Fruit fly (Drosophila melanogaster) whole organism, adult: ENCODE results near the gene Npc2c.

Experiments
- CG11617 ChIP-seq: fragments of 200-800 bp; sonication (Bioruptor generic); optimal IDR thresholded peaks from 2 replicates; lab custom pipeline; 2017; ENCODE audit warnings: mild to moderate bottlenecking, missing biosample characterization, missing genetic modification reagents, missing genetic modification characterization
- CG12768 ChIP-seq: fragments of 200-800 bp; sonication (Bioruptor generic); optimal IDR thresholded peaks from 2 replicates; lab custom pipeline; 2017; ENCODE audit warnings: missing biosample characterization, missing genetic modification characterization, mild to moderate bottlenecking, moderate library complexity, missing genetic modification reagents
- CG14711 ChIP-seq: fragments of 200-800 bp; sonication (Bioruptor generic); optimal IDR thresholded peaks from 2 replicates; lab custom pipeline; 2018; ENCODE audit warnings: missing biosample characterization, mild to moderate bottlenecking, missing genetic modification characterization, moderate library complexity
- CG1620 ChIP-seq: fragments of 200-800 bp; sonication (Bioruptor generic); optimal IDR thresholded peaks from 2 replicates; lab custom pipeline; 2016; ENCODE audit warnings: missing biosample characterization, missing genetic modification characterization
- CG33017 ChIP-seq: fragments of 200-800 bp; sonication (Bioruptor generic); optimal IDR thresholded peaks from 2 replicates; lab custom pipeline; 2018; ENCODE audit warnings: missing biosample characterization, mild to moderate bottlenecking, missing genetic modification characterization, moderate library complexity
- CG5204 ChIP-seq: fragments of 200-800 bp; sonication (Bioruptor generic); optimal IDR thresholded peaks from 2 replicates; lab custom pipeline; 2016; ENCODE audit warnings: missing biosample characterization, missing genetic modification characterization
- CG7045 ChIP-seq: fragments of 200-800 bp; sonication (Bioruptor generic); optimal IDR thresholded peaks from 2 replicates; lab custom pipeline; 2017; ENCODE audit warnings: missing biosample characterization, mild to moderate bottlenecking, missing genetic modification characterization
- CG7101 ChIP-seq: fragments of 200-800 bp; sonication (Bioruptor generic); optimal IDR thresholded peaks from 2 replicates; lab custom pipeline; 2018; ENCODE audit warnings: missing biosample characterization, mild to moderate bottlenecking, missing genetic modification characterization, moderate library complexity
- Clk ChIP-seq: fragments of 200-800 bp; sonication (Bioruptor generic); optimal IDR thresholded peaks from 2 replicates; lab custom pipeline; 2017; ENCODE audit warnings: missing biosample characterization, missing genetic modification characterization
- Crg-1 ChIP-seq: fragments of 200-800 bp; sonication (Bioruptor generic); optimal IDR thresholded peaks from 2 replicates; lab custom pipeline; 2016; ENCODE audit warnings: missing biosample characterization, missing genetic modification characterization
- Hr96 ChIP-seq: fragments of 200-800 bp; sonication (Bioruptor generic); optimal IDR thresholded peaks from 2 replicates; lab custom pipeline; 2016; ENCODE audit warnings: missing biosample characterization, missing genetic modification characterization
- Mnt ChIP-seq: fragments of 200-800 bp; sonication (Bioruptor generic); optimal IDR thresholded peaks from 2 replicates; lab custom pipeline; 2016; ENCODE audit warnings: missing biosample characterization, mild to moderate bottlenecking, missing genetic modification characterization
- bab1 ChIP-seq: fragments of 200-800 bp; sonication (Bioruptor generic); optimal IDR thresholded peaks from 3 replicates; lab custom pipeline; 2019; ENCODE audit warnings: missing biosample characterization, mild to moderate bottlenecking, missing genetic modification characterization, moderate library complexity
- cic ChIP-seq: fragments of 200-800 bp; sonication (Bioruptor generic); optimal IDR thresholded peaks from 2 replicates; lab custom pipeline; 2017; ENCODE audit warnings: missing biosample characterization, mild to moderate bottlenecking, missing genetic modification characterization, moderate library complexity
- cnc ChIP-seq, 2 experiments: fragments of >200 bp; optimal IDR thresholded peaks; 2 replicates each; lab custom pipeline; 2017
- kay ChIP-seq: fragments of 200-800 bp; sonication (Bioruptor generic); peaks from one replicate; lab custom pipeline; 2016; ENCODE audit warnings: missing biosample characterization, missing genetic modification characterization, borderline replicate concordance
- ovo ChIP-seq: fragments of 200-800 bp; sonication (Bioruptor generic); optimal IDR thresholded peaks from 2 replicates; lab custom pipeline; 2016; ENCODE audit warnings: missing biosample characterization, missing genetic modification characterization
- pad ChIP-seq: fragments of 200-800 bp; sonication (Bioruptor generic); optimal IDR thresholded peaks from 3 replicates; lab custom pipeline; 2017; ENCODE audit warnings: missing biosample characterization, missing genetic modification characterization, mild to moderate bottlenecking, moderate library complexity, missing genetic modification reagents
- tj ChIP-seq: fragments of 200-800 bp; sonication (Bioruptor generic); optimal IDR thresholded peaks from 3 replicates; lab custom pipeline; 2017; ENCODE audit warnings: missing biosample characterization, mild to moderate bottlenecking, missing genetic modification characterization, moderate library complexity
- toe ChIP-seq: fragments of 200-800 bp; sonication (Bioruptor generic); optimal IDR thresholded peaks from 2 replicates; lab custom pipeline; 2016; ENCODE audit warnings: missing biosample characterization, missing genetic modification characterization

The Npc2c gene

DNA sequence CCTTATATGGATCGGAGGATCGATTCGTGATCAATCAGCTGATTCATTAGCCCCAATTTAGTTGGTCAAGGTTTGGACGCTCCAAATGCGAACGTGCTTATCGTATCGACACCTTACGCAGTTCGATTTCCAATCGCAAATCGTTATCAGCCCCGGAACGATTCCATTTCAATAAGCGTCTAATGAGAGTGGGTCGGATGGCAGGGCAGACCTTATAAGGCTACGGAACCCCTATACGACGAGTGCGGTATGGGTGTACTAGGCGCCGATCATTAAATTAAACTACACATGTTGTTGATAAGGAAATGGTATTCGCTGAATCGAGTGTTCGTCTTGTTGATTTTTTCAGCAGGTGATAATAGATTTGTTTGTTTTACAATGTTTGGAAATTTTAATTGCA, 24.3 kb upstream of the Npc2c start:
- TF ChIP-seq Mnt (GFP tag; lab: Kevin White, UChicago) (peak; percentile 54), CG7101 (tag; lab: Kevin White, UChicago) (no peak), CG5204 (GFP tag; lab: Kevin White, UChicago) (no peak), CG11617 (no peak), cnc (optimal IDR thresholded peaks at IDR 0.05; lab: Kevin White, UChicago) (no peak), Crg-1 (no peak), cic (GFP tag; lab: Kevin White, UChicago) (peak; percentile 78), Clk (GFP tag; lab: Kevin White, UChicago) (no peak), CG12768 (GFP tag; lab: Kevin White, UChicago) (no peak), kay (GFP tag; lab: Kevin White, UChicago) (no peak), CG7045 (no peak), tj (GFP tag; lab: Kevin White, UChicago) (peak; percentile 18), pad (GFP tag; lab: Kevin White, UChicago) (no peak)

DNA sequence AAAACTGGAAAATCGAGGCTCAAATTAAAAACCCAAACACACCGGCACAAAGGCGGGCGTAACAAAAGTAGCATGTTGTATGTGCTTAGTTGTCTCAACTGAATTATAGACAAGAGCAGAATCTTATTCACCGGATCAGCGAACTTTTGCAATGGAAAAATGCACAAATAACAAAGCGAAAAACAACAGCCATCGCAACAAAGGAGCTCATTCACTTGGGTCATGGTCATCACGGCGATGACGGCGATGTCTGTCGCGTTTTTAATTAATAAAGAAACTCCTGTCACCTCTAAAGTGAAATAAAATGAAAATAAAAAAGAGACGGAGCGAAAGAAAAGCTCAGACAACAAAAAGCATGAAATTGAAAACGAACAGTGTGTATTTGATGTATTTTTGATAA, 20.9 kb upstream of the Npc2c start:
- TF ChIP-seq toe (GFP tag; lab: Kevin White, UChicago) (no peak), tj (GFP tag; lab: Kevin White, UChicago) (no peak), CG5204 (GFP tag; lab: Kevin White, UChicago) (no peak), kay (GFP tag; lab: Kevin White, UChicago) (no peak), CG11617 (no peak), CG33017 (tag; lab: Kevin White, UChicago) (no peak), cic (GFP tag; lab: Kevin White, UChicago) (no peak), Mnt (GFP tag; lab: Kevin White, UChicago) (no peak), CG7101 (tag; lab: Kevin White, UChicago) (no peak), ovo (no peak), Hr96 (GFP tag; lab: Kevin White, UChicago) (no peak), CG7045 (no peak), bab1 (GFP tag; lab: Kevin White, UChicago) (no peak), CG14711 (tag; lab: Kevin White, UChicago) (no peak), pad (GFP tag; lab: Kevin White, UChicago) (no peak), Crg-1 (no peak)

dm6 chr3R:10040505-10040904, 19.5 kb upstream of the Npc2c start:
- TF ChIP-seq kay (GFP tag; lab: Kevin White, UChicago), result no peak
- TF ChIP-seq tj (GFP tag; lab: Kevin White, UChicago), result peak; percentile 32

- no peak for TF ChIP-seq Mnt (GFP tag; lab: Kevin White, UChicago)
- no peak for TF ChIP-seq Crg-1
- no peak for TF ChIP-seq ovo
- TF ChIP-seq CG7045, result no peak
- no peak for TF ChIP-seq CG33017 (tag; lab: Kevin White, UChicago)
- TF ChIP-seq tj (GFP tag; lab: Kevin White, UChicago), result no peak
- TF ChIP-seq cic (GFP tag; lab: Kevin White, UChicago), result no peak
- no peak for TF ChIP-seq CG11617
- no peak for TF ChIP-seq pad (GFP tag; lab: Kevin White, UChicago)
- TF ChIP-seq cnc (optimal IDR thresholded peaks at IDR 0.05; lab: Kevin White, UChicago), result no peak
- TF ChIP-seq CG5204 (GFP tag; lab: Kevin White, UChicago), result no peak
- TF ChIP-seq Hr96 (GFP tag; lab: Kevin White, UChicago), result no peak
- TF ChIP-seq CG7101 (tag; lab: Kevin White, UChicago), result no peak
- no peak for TF ChIP-seq bab1 (GFP tag; lab: Kevin White, UChicago)
- TF ChIP-seq CG1620 (GFP tag; lab: Kevin White, UChicago), result no peak
- TF ChIP-seq kay (GFP tag; lab: Kevin White, UChicago), result no peak
- no peak for TF ChIP-seq CG12768 (GFP tag; lab: Kevin White, UChicago)
Measured at dm6 chr3R:10042024-10042663, 17.9 kb upstream of the Npc2c start.

dm6 chr3R:10042664-10043372, 17.2 kb upstream of the Npc2c start, which contains the start of the genes Mical and CG3909:
Gene Mical (minus strand): TSS chr3R:10042895.
Gene CG3909 (plus strand): TSS chr3R:10043270.
- no peak for TF ChIP-seq CG5204 (GFP tag; lab: Kevin White, UChicago)
- TF ChIP-seq Hr96 (GFP tag; lab: Kevin White, UChicago), result no peak
- TF ChIP-seq tj (GFP tag; lab: Kevin White, UChicago), result peak; percentile 53
- TF ChIP-seq CG33017 (tag; lab: Kevin White, UChicago), result peak; percentile 94
- peak; percentile 95 for TF ChIP-seq CG7101 (tag; lab: Kevin White, UChicago)
- peak; percentile 52 for TF ChIP-seq Clk (GFP tag; lab: Kevin White, UChicago)
- peak; percentile 36 for TF ChIP-seq Mnt (GFP tag; lab: Kevin White, UChicago)
- TF ChIP-seq bab1 (GFP tag; lab: Kevin White, UChicago), result peak; percentile 76
- peak; percentile 91 for TF ChIP-seq CG14711 (tag; lab: Kevin White, UChicago)
- no peak for TF ChIP-seq cnc (optimal IDR thresholded peaks at IDR 0.05; lab: Kevin White, UChicago)
- peak; percentile 87 for TF ChIP-seq CG7045
- peak; percentile 67 for TF ChIP-seq pad (GFP tag; lab: Kevin White, UChicago)
- TF ChIP-seq ovo, result peak; percentile 42
- peak; percentile 48 for TF ChIP-seq CG1620 (GFP tag; lab: Kevin White, UChicago)
- peak; percentile 75 for TF ChIP-seq Crg-1
- TF ChIP-seq CG11617, result peak; percentile 84
- no peak for TF ChIP-seq toe (GFP tag; lab: Kevin White, UChicago)
- TF ChIP-seq cic (GFP tag; lab: Kevin White, UChicago), result peak; percentile 19
- peak; percentile 75 for TF ChIP-seq CG12768 (GFP tag; lab: Kevin White, UChicago)
